Fruit fly (Drosophila melanogaster) whole organism, embryonic: ENCODE results near the gene Arfip.

Experiments used
- CG16779 ChIP-seq: fragments of 200-800 bp; sonication (Bioruptor generic); IDR thresholded peaks from 2 replicates; pipeline ENCODE4 v1.3.6; 2022; ENCODE audit warnings: missing biosample characterization, missing genetic modification characterization
- az2 ChIP-seq: fragments of 200-800 bp; sonication (Bioruptor generic); optimal IDR thresholded peaks from 3 replicates; lab custom pipeline; 2016; ENCODE audit warnings: missing biosample characterization, missing genetic modification characterization

DNA sequence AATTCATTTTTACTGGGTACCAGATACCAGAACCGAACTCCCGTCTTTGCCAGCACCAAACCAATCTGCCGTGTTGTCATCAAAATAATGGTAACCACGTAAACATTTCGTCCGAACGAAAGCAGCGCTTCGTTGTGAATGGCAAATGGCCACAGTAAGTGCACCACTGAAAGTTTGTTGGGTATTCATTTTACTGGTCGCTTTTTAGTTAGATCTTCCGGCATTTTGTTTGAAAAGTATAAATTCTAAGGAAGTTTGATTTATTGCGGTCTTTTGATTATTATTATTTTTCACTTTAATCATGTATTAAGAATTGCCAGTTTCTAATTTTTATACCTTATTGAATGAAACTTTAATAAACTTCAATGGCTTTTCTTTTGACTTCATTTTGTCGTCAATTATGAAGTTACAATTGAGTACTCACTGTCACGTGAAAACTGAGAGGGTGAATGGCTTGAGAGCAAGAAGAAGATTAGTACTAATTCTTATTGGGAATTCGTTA, 20.3 kb downstream of the Arfip start, which contains the start of gene ZnT86D:
- TF ChIP-seq az2 (GFP tag; lab: Kevin White, UChicago) = no peak
- TF ChIP-seq CG16779 (GFP tag; lab: Robert Waterston, UW) = no peak
